Worm (Caenorhabditis elegans) whole organism, L1 larva: ENCODE data around the gene R10D12.13.
A peak's percentile ranks its signal among the peaks of the same experiment; 100 is the strongest.

Experiments used
- C04F5.9 ChIP-seq: sonication (generic microtip); optimal IDR thresholded peaks from 2 replicates; lab custom pipeline; 2016; ENCODE audit warnings: missing genetic modification characterization, missing compliant biosample characterization
- aha-1 ChIP-seq: fragments of 150-350 bp; optimal IDR thresholded peaks from 2 replicates; lab custom pipeline; 2014; ENCODE audit warnings: missing biosample characterization, missing genetic modification characterization
- alr-1 ChIP-seq: fragments of 200-800 bp; sonication (Bioruptor generic); optimal IDR thresholded peaks from 2 replicates; lab custom pipeline; 2018; ENCODE audit warnings: borderline replicate concordance, mild to moderate bottlenecking, missing genetic modification characterization, missing compliant biosample characterization
- ama-1 ChIP-seq: fragments of 150-350 bp; optimal IDR thresholded peaks from 2 replicates; lab custom pipeline; 2014
- blmp-1 ChIP-seq: fragments of 150-350 bp; optimal IDR thresholded peaks from 2 replicates; lab custom pipeline; 2014; ENCODE audit warnings: missing biosample characterization, missing genetic modification characterization
- ceh-63 ChIP-seq: fragments of 200-800 bp; sonication (Bioruptor generic); optimal IDR thresholded peaks from 2 replicates; lab custom pipeline; 2018; ENCODE audit warnings: mild to moderate bottlenecking, missing genetic modification characterization, missing compliant biosample characterization
- ceh-8 ChIP-seq: fragments of 200-800 bp; sonication (Bioruptor generic); optimal IDR thresholded peaks from 2 replicates; lab custom pipeline; 2018; ENCODE audit warnings: mild to moderate bottlenecking, missing genetic modification characterization, moderate library complexity, missing compliant biosample characterization
- ceh-88 ChIP-seq: fragments of 200-800 bp; sonication (Bioruptor generic); IDR thresholded peaks from 2 replicates; pipeline ENCODE4 v1.3.6; 2022; ENCODE audit warnings: missing genetic modification characterization, missing compliant biosample characterization
- ces-1 ChIP-seq: fragments of 150-350 bp; optimal IDR thresholded peaks from 2 replicates; lab custom pipeline; 2014; ENCODE audit warnings: missing biosample characterization, missing genetic modification reagents, missing genetic modification characterization
- dpl-1 ChIP-seq, 3 experiments: fragments of 150-350 bp in 2 of 3; sonication (generic microtip) in 1 of 3; optimal IDR thresholded peaks; 2 replicates each; lab custom pipeline; 2014 to 2017; ENCODE audit warnings: missing biosample characterization in 3 of 3, missing genetic modification characterization in 3 of 3, missing genetic modification reagents in 3 of 3
- dsc-1 ChIP-seq: sonication (generic microtip); optimal IDR thresholded peaks from 2 replicates; lab custom pipeline; 2016; ENCODE audit warnings: mild to moderate bottlenecking, missing genetic modification characterization, missing compliant biosample characterization
- egl-27 ChIP-seq, 2 experiments: fragments of 150-350 bp in 1 of 2; sonication (generic microtip); optimal IDR thresholded peaks; 3 replicates each; lab custom pipeline; 2017 to 2018; ENCODE audit warnings: missing biosample characterization in 2 of 2, missing genetic modification characterization in 2 of 2, missing genetic modification reagents in 2 of 2
- elt-2 ChIP-seq: sonication (generic microtip); optimal IDR thresholded peaks from 2 replicates; lab custom pipeline; 2016; ENCODE audit warnings: missing genetic modification characterization, mild to moderate bottlenecking, inconsistent platforms, missing compliant biosample characterization, missing genetic modification reagents
- fkh-4 ChIP-seq: sonication (generic microtip); optimal IDR thresholded peaks from 2 replicates; lab custom pipeline; 2016; ENCODE audit warnings: missing compliant biosample characterization, missing genetic modification characterization, borderline replicate concordance
- fos-1 ChIP-seq: fragments of 150-350 bp; optimal IDR thresholded peaks from 2 replicates; lab custom pipeline; 2014; ENCODE audit warnings: missing biosample characterization, missing genetic modification characterization
- hpl-2 ChIP-seq: fragments of 150-350 bp; optimal IDR thresholded peaks from 2 replicates; lab custom pipeline; 2014; ENCODE audit warnings: missing biosample characterization, missing genetic modification reagents, missing genetic modification characterization
- irx-1 ChIP-seq: sonication (generic microtip); optimal IDR thresholded peaks from 2 replicates; lab custom pipeline; 2016; ENCODE audit warnings: missing genetic modification characterization, missing compliant biosample characterization
- lin-13 ChIP-seq: fragments of 150-350 bp; optimal IDR thresholded peaks from 2 replicates; lab custom pipeline; 2014; ENCODE audit warnings: missing biosample characterization, missing genetic modification reagents, missing genetic modification characterization
- lin-15B ChIP-seq: fragments of 150-350 bp; sonication (generic microtip); optimal IDR thresholded peaks from 3 replicates; lab custom pipeline; 2014; ENCODE audit warnings: missing biosample characterization, missing genetic modification characterization
- lin-35 ChIP-seq, 2 experiments: fragments of 150-350 bp; optimal IDR thresholded peaks; 2 replicates each; lab custom pipeline; 2014; ENCODE audit warnings: missing biosample characterization in 2 of 2, missing genetic modification characterization in 2 of 2, missing genetic modification reagents in 2 of 2
- mab-9 ChIP-seq: fragments of 200-800 bp; sonication (Bioruptor generic); IDR thresholded peaks from 2 replicates; pipeline ENCODE4 v1.3.6; 2022; ENCODE audit warnings: missing genetic modification reagents, missing genetic modification characterization, missing compliant biosample characterization
- mdl-1 ChIP-seq, 2 experiments: fragments of 150-350 bp; optimal IDR thresholded peaks; 2 replicates each; lab custom pipeline; 2014 to 2017; ENCODE audit warnings: missing biosample characterization in 2 of 2, missing genetic modification characterization in 2 of 2, inconsistent platforms in 1 of 2
- mef-2 ChIP-seq: fragments of 150-350 bp; optimal IDR thresholded peaks from 2 replicates; lab custom pipeline; 2014; ENCODE audit warnings: missing biosample characterization, missing genetic modification characterization
- mep-1 ChIP-seq: fragments of 150-350 bp; optimal IDR thresholded peaks from 2 replicates; lab custom pipeline; 2014; ENCODE audit warnings: missing biosample characterization, missing genetic modification characterization
- nhr-19 ChIP-seq: fragments of 200-800 bp; sonication (Bioruptor generic); conservative IDR thresholded peaks from 2 replicates; pipeline ENCODE4 v1.3.6; 2022; ENCODE audit warnings: missing genetic modification characterization, missing compliant biosample characterization
- nhr-20 ChIP-seq: sonication (generic microtip); optimal IDR thresholded peaks from 2 replicates; lab custom pipeline; 2016; ENCODE audit warnings: mild to moderate bottlenecking, missing genetic modification characterization, missing compliant biosample characterization
- nhr-28 ChIP-seq: fragments of 150-350 bp; optimal IDR thresholded peaks from 2 replicates; lab custom pipeline; 2014; ENCODE audit warnings: missing biosample characterization, missing genetic modification characterization
- nhr-47 ChIP-seq: sonication (generic microtip); optimal IDR thresholded peaks from 2 replicates; lab custom pipeline; 2016; ENCODE audit warnings: mild to moderate bottlenecking, missing genetic modification characterization, moderate library complexity, missing compliant biosample characterization
- nhr-76 ChIP-seq: sonication (generic microtip); optimal IDR thresholded peaks from 2 replicates; lab custom pipeline; 2017; ENCODE audit warnings: missing biosample characterization, missing genetic modification characterization
- nhr-85 ChIP-seq: sonication (generic microtip); peaks from one replicate; lab custom pipeline; 2016; ENCODE audit warnings: missing genetic modification characterization, inconsistent platforms, missing compliant biosample characterization
- nhr-90 ChIP-seq: sonication (generic microtip); optimal IDR thresholded peaks from 2 replicates; lab custom pipeline; 2016; ENCODE audit warnings: mild to moderate bottlenecking, missing genetic modification characterization, missing compliant biosample characterization; ENCODE audit not compliant: poor library complexity
- pag-3 ChIP-seq: sonication (generic microtip); optimal IDR thresholded peaks from 2 replicates; lab custom pipeline; 2017; ENCODE audit warnings: missing genetic modification characterization, mild to moderate bottlenecking, missing compliant biosample characterization, antibody characterized with exemption, borderline replicate concordance; ENCODE audit not compliant: insufficient read depth
- rnt-1 ChIP-seq: sonication (generic microtip); optimal IDR thresholded peaks from 2 replicates; lab custom pipeline; 2016; ENCODE audit warnings: mild to moderate bottlenecking, missing genetic modification characterization, moderate library complexity, missing compliant biosample characterization
- snu-23 ChIP-seq: sonication (generic microtip); optimal IDR thresholded peaks from 2 replicates; lab custom pipeline; 2016; ENCODE audit warnings: missing genetic modification characterization, missing compliant biosample characterization
- sptf-1 ChIP-seq: fragments of 150-350 bp; optimal IDR thresholded peaks from 2 replicates; lab custom pipeline; 2014; ENCODE audit warnings: missing biosample characterization, missing genetic modification characterization
- sup-37 ChIP-seq: fragments of 200-800 bp; sonication (Bioruptor generic); optimal IDR thresholded peaks from 2 replicates; lab custom pipeline; 2018; ENCODE audit warnings: mild to moderate bottlenecking, missing genetic modification characterization, missing compliant biosample characterization
- tbx-2 ChIP-seq: sonication (generic microtip); optimal IDR thresholded peaks from 2 replicates; lab custom pipeline; 2016; ENCODE audit warnings: missing genetic modification characterization, missing compliant biosample characterization
- unc-86 ChIP-seq: sonication (generic microtip); optimal IDR thresholded peaks from 2 replicates; lab custom pipeline; 2016; ENCODE audit warnings: missing genetic modification characterization, missing compliant biosample characterization
- unc-98 ChIP-seq: fragments of 200-800 bp; sonication (Bioruptor generic); IDR thresholded peaks from 2 replicates; pipeline ENCODE4 v1.3.6; 2022; ENCODE audit warnings: missing genetic modification characterization, missing compliant biosample characterization
- zag-1 ChIP-seq: fragments of 150-350 bp; optimal IDR thresholded peaks from 2 replicates; lab custom pipeline; 2014; ENCODE audit warnings: missing biosample characterization, missing genetic modification characterization
- zip-4 ChIP-seq: fragments of 200-800 bp; sonication (Bioruptor generic); optimal IDR thresholded peaks from 2 replicates; lab custom pipeline; 2018; ENCODE audit warnings: mild to moderate bottlenecking, missing genetic modification characterization, moderate library complexity, missing compliant biosample characterization
- ztf-11 ChIP-seq, 2 experiments: sonication (generic microtip); optimal IDR thresholded peaks; 2 replicates each; lab custom pipeline; 2016 to 2017; ENCODE audit warnings: missing genetic modification characterization in 2 of 2, missing biosample characterization in 1 of 2, missing compliant biosample characterization in 1 of 2

The R10D12.13 gene

ce11 chrV:14008353-14008859, 46.2 kb downstream of the R10D12.13 start (continued):
- TF ChIP-seq ces-1 (GFP tag; lab: Kevin White, UChicago) (no peak), nhr-19 (GFP tag; lab: Robert Waterston, UW) (no peak), blmp-1 (tag; lab: Kevin White, UChicago) (peak; percentile 34), ztf-11 (tag; optimal IDR thresholded peaks at IDR 0.05; lab: Kevin White, UChicago) (no peak), elt-2 (tag; lab: Kevin White, UChicago) (no peak), aha-1 (tag; lab: Kevin White, UChicago) (no peak), ceh-88 (GFP tag; lab: Robert Waterston, UW) (no peak), nhr-20 (tag; lab: Kevin White, UChicago) (peak; percentile 33), mdl-1 (tag; optimal IDR thresholded peaks at IDR 0.05; lab: Kevin White, UChicago) (no peak), egl-27 (tag; optimal IDR thresholded peaks at IDR 0.05; lab: Kevin White, UChicago) (no peak), nhr-90 (tag; lab: Kevin White, UChicago) (peak; percentile 20), ceh-63 (GFP tag; lab: Kevin White, UChicago) (no peak), nhr-76 (tag; lab: Kevin White, UChicago) (no peak), alr-1 (no peak), unc-98 (GFP tag; lab: Robert Waterston, UW) (no peak), zip-4 (GFP tag; lab: Kevin White, UChicago) (no peak), rnt-1 (tag; lab: Kevin White, UChicago) (no peak), nhr-28 (tag; lab: Kevin White, UChicago) (no peak), mef-2 (no peak), fos-1 (tag; lab: Kevin White, UChicago) (no peak), snu-23 (GFP tag; lab: Kevin White, UChicago) (peak; percentile 30), nhr-47 (tag; lab: Kevin White, UChicago) (no peak), ceh-8 (no peak), sptf-1 (tag; lab: Kevin White, UChicago) (no peak), zag-1 (tag; lab: Kevin White, UChicago) (no peak), pag-3 (tag; lab: Kevin White, UChicago) (no peak), lin-13 (GFP tag; lab: Kevin White, UChicago) (peak; percentile 17), mab-9 (GFP tag; lab: Robert Waterston, UW) (peak; percentile 36; the same call in 1 of the 2 replicates), C04F5.9 (tag; lab: Kevin White, UChicago) (no peak), irx-1 (no peak), dsc-1 (tag; lab: Kevin White, UChicago) (no peak), mep-1 (peak; percentile 41), lin-15B (tag; lab: Kevin White, UChicago) (no peak), unc-86 (tag; lab: Kevin White, UChicago) (no peak), fkh-4 (tag; lab: Kevin White, UChicago) (no peak), dpl-1 (GFP tag; optimal IDR thresholded peaks at IDR 0.05; lab: Kevin White, UChicago) (no peak), nhr-85 (tag; lab: Kevin White, UChicago) (no peak), lin-35 (GFP tag; optimal IDR thresholded peaks at IDR 0.05; lab: Kevin White, UChicago) (peak in 1 of 2 experiments; percentile 13), sup-37 (no peak), ama-1 (lab: Kevin White, UChicago) (no peak), tbx-2 (no peak)

ce11 chrV:14010021-14010420, 47.8 kb downstream of the R10D12.13 start:
- peak; percentile 97 for TF ChIP-seq alr-1
- no peak for TF ChIP-seq hpl-2
